Fruit fly (Drosophila melanogaster): Measurements from ENCODE around the gene Mat89Ba.
A peak's percentile ranks its signal among the peaks of the same experiment; 100 is the strongest.

Mat89Ba gene

DNA sequence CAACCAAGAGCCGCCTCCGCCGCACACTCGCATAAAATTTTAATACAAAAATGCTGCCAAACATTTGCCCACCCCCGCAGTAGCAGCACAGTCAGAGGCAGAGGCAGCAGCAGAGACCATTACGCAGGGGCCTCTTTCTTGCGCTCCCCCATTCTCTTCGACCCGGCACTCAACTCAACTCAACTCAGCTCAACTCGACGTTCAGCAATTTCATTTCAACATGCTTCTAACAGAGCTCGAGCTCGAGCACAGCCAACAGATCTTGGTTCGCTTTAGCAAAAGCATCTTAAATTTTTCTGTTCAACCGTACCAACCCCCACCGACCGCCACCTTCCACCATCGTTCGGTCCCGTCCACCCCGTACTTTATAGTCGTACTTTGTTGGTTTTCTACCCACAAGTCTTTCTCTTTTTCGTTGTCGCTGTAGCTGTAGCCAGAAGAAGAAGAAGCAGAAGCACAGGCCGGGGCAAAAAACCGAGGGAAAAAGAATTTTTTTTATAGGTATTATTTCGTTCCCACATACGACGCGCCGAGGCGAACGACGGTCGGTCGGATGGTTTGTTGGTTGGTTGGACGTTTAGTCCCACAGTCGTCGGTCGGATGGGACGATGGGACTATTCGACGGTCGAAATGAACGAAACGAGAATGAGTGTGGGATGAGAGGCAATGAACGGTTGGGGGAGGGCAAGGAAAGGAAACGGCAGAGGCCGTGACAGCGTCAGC lies 36.8 kb downstream of the Mat89Ba start:
- TF ChIP-seq ey (GFP tag; optimal IDR thresholded peaks at IDR 0.05) (no peak), Rel (GFP tag; optimal IDR thresholded peaks at IDR 0.05) (peak; percentile 42), Rel (tag; optimal IDR thresholded peaks at IDR 0.05) (peak; percentile 85), CG9705 (GFP tag; optimal IDR thresholded peaks at IDR 0.05) (no peak), HLH106 (tag; optimal IDR thresholded peaks at IDR 0.05) (no peak), fru (GFP tag; optimal IDR thresholded peaks at IDR 0.05) (peak; percentile 51), jim (GFP tag; optimal IDR thresholded peaks at IDR 0.05) (peak; percentile 10), woc (GFP tag; optimal IDR thresholded peaks at IDR 0.05) (peak; percentile 83), Dfd (GFP tag; optimal IDR thresholded peaks at IDR 0.05) (no peak), dsf (GFP tag; optimal IDR thresholded peaks at IDR 0.05; ENCODE audit: borderline replicate concordance) (no peak), GATAd (GFP tag; optimal IDR thresholded peaks at IDR 0.05) (no peak), brk (GFP tag; optimal IDR thresholded peaks at IDR 0.05) (peak; percentile 86), h (GFP tag; optimal IDR thresholded peaks at IDR 0.05) (peak; percentile 82), Vsx2 (GFP tag; optimal IDR thresholded peaks at IDR 0.05; ENCODE audit: partially characterized antibody) (no peak), dl (GFP tag; optimal IDR thresholded peaks at IDR 0.05; ENCODE audit: insufficient read depth in 1 of 2, partially characterized antibody in 2 of 2) (peak; percentile 24 to 86), br (GFP tag; optimal IDR thresholded peaks at IDR 0.05) (peak; percentile 59), Hr83 (GFP tag; optimal IDR thresholded peaks at IDR 0.05; ENCODE audit: poor library complexity, severe bottlenecking) (peak; percentile 90), Hnf4 (GFP tag; optimal IDR thresholded peaks at IDR 0.05) (peak; percentile 66), Hr78 (GFP tag; optimal IDR thresholded peaks at IDR 0.05) (no peak), usp (GFP tag; optimal IDR thresholded peaks at IDR 0.05) (no peak), CrebA (GFP tag; optimal IDR thresholded peaks at IDR 0.05; ENCODE audit: borderline replicate concordance) (peak; percentile 93), Jra (GFP tag; optimal IDR thresholded peaks at IDR 0.05) (peak; percentile 74), psq (GFP tag; optimal IDR thresholded peaks at IDR 0.05) (peak; percentile 89), Mio (GFP tag; optimal IDR thresholded peaks at IDR 0.05) (no peak), Abd-B (GFP tag; optimal IDR thresholded peaks at IDR 0.05) (no peak), rgr (GFP tag; optimal IDR thresholded peaks at IDR 0.05) (peak; percentile 12), pan (optimal IDR thresholded peaks at IDR 0.05) (no peak), CG32264 (GFP tag; optimal IDR thresholded peaks at IDR 0.05) (peak; percentile 8), Dif (GFP tag; optimal IDR thresholded peaks at IDR 0.05; ENCODE audit: partially characterized antibody) (peak; percentile 86), Sp1 (GFP tag; optimal IDR thresholded peaks at IDR 0.05) (no peak), tai (GFP tag; optimal IDR thresholded peaks at IDR 0.05) (peak; percentile 86), sage (GFP tag; optimal IDR thresholded peaks at IDR 0.05) (peak; percentile 19), foxo (GFP tag; optimal IDR thresholded peaks at IDR 0.05) (peak in 1 of 2 experiments; percentile 69)

DNA sequence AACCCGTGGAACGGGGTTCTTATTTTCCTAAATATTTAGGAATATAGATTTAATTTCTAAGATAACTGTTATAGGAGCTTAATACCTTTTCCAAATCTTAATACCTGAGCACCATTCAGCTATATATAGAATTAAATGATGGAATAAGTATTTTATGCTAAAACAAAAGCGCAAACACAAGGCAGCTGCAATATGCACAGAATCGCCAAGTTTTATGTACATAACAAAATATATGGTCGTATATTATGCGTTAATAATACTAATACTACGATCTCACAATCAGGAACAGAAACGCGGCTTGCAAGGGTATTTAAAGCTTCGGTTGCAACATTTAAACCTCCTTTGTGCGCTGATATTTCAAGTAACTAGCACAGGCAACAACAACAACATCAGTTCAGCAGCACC lies 37.5 kb downstream of the Mat89Ba start:
- no peak for TF ChIP-seq jim (GFP tag; optimal IDR thresholded peaks at IDR 0.05)
- TF ChIP-seq pan (optimal IDR thresholded peaks at IDR 0.05), result no peak
- TF ChIP-seq CrebA (GFP tag; optimal IDR thresholded peaks at IDR 0.05; ENCODE audit: borderline replicate concordance), result peak; percentile 16
- no peak for TF ChIP-seq Myc (optimal IDR thresholded peaks at IDR 0.05)
- no peak for TF ChIP-seq Mio (GFP tag; optimal IDR thresholded peaks at IDR 0.05)
- peak; percentile 16 for TF ChIP-seq CG32264 (GFP tag; optimal IDR thresholded peaks at IDR 0.05)
- TF ChIP-seq dsf (GFP tag; optimal IDR thresholded peaks at IDR 0.05; ENCODE audit: borderline replicate concordance), result no peak
- peak; percentile 79 for TF ChIP-seq dmrt93B (GFP tag; optimal IDR thresholded peaks at IDR 0.05)
- TF ChIP-seq tai (GFP tag; optimal IDR thresholded peaks at IDR 0.05), result no peak
- no peak for TF ChIP-seq lola (GFP tag; optimal IDR thresholded peaks at IDR 0.05)
- no peak for TF ChIP-seq Abd-B (GFP tag; optimal IDR thresholded peaks at IDR 0.05)
- TF ChIP-seq sage (GFP tag; optimal IDR thresholded peaks at IDR 0.05), result peak; percentile 32
- peak; percentile 16 for TF ChIP-seq psq (GFP tag; optimal IDR thresholded peaks at IDR 0.05)
- peak; percentile 83 for TF ChIP-seq woc (GFP tag; optimal IDR thresholded peaks at IDR 0.05)
- TF ChIP-seq GATAd (GFP tag; optimal IDR thresholded peaks at IDR 0.05), result no peak
- TF ChIP-seq CG9705 (GFP tag; optimal IDR thresholded peaks at IDR 0.05), result peak; percentile 68
- TF ChIP-seq Sp1 (GFP tag; optimal IDR thresholded peaks at IDR 0.05), result peak; percentile 86
- no peak for TF ChIP-seq Vsx2 (GFP tag; optimal IDR thresholded peaks at IDR 0.05; ENCODE audit: partially characterized antibody)
- TF ChIP-seq br (GFP tag; optimal IDR thresholded peaks at IDR 0.05), result peak; percentile 70
- TF ChIP-seq rgr (GFP tag; optimal IDR thresholded peaks at IDR 0.05), result peak; percentile 12
- TF ChIP-seq Hr78 (GFP tag; optimal IDR thresholded peaks at IDR 0.05), result no peak
- TF ChIP-seq Hr83 (GFP tag; optimal IDR thresholded peaks at IDR 0.05; ENCODE audit: poor library complexity, severe bottlenecking), result no peak
- no peak for TF ChIP-seq Dif (GFP tag; optimal IDR thresholded peaks at IDR 0.05; ENCODE audit: partially characterized antibody)
- no peak for TF ChIP-seq Jra (GFP tag; optimal IDR thresholded peaks at IDR 0.05)
- TF ChIP-seq usp (GFP tag; optimal IDR thresholded peaks at IDR 0.05), result no peak
- peak; percentile 81 for TF ChIP-seq HLH106 (tag; optimal IDR thresholded peaks at IDR 0.05)
- TF ChIP-seq Rel (GFP tag; optimal IDR thresholded peaks at IDR 0.05), result no peak
- no peak for TF ChIP-seq Rel (tag; optimal IDR thresholded peaks at IDR 0.05)
- no peak for TF ChIP-seq Dfd (GFP tag; optimal IDR thresholded peaks at IDR 0.05)
- TF ChIP-seq ey (GFP tag; optimal IDR thresholded peaks at IDR 0.05), result peak; percentile 69
- TF ChIP-seq foxo (GFP tag; optimal IDR thresholded peaks at IDR 0.05), result peak in 1 of 2 experiments; percentile 65
- TF ChIP-seq OdsH (GFP tag; optimal IDR thresholded peaks at IDR 0.05), result peak; percentile 74
- TF ChIP-seq fru (GFP tag; optimal IDR thresholded peaks at IDR 0.05), result peak; percentile 72
- TF ChIP-seq brk (GFP tag; optimal IDR thresholded peaks at IDR 0.05), result no peak
- TF ChIP-seq h (GFP tag; optimal IDR thresholded peaks at IDR 0.05), result peak; percentile 78
